Fruit fly (Drosophila melanogaster): ENCODE measurements around the gene Hmu.

DNA sequence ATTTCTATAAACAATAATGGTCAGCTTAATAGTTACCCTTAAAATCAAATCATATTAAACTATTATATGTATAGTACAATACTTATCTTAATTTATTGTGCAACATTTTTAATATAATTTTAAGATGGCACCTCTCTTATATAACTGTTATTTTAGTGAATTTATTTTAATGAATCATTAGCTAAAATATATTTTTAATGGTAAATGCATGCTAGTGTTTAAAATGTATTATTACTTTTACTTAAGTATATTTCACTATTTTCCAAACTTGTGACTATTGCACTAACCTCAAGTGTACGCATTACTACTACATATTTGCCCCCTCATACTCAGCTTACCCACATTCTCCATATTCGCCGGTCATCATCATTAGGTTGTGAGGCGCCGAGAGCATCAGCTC lies 42.3 kb upstream of the Hmu start:
- TF ChIP-seq pdm3 (GFP tag; optimal IDR thresholded peaks at IDR 0.05) (peak; percentile 40), CG3032 (tag; optimal IDR thresholded peaks at IDR 0.05) (peak; percentile 82), cyc (GFP tag; optimal IDR thresholded peaks at IDR 0.05) (no peak)

All from whole organism, prepupa.